Fruit fly (Drosophila melanogaster): ENCODE results near the gene Obp22a.

DNA sequence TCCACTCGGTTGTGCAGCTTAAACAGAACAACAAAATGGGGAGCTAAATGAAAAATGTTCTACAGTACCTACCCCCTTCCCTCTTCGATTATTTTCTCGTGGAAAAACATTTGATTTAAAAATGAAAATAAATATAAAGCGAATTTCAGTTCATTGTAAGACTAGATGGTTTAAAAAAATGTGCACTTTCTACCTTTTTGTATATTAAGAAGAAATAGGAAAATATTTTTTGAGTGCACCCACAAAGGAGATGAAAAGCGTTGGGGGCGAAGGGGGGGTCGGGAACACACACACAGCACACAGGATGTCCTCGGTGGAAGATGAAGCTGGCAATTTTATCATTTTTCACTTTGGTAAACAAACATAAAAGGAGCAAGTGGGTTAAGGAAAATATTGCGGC, 30.9 kb upstream of the Obp22a start:
- no peak for TF ChIP-seq CTCF (optimal IDR thresholded peaks at IDR 0.05)
- TF ChIP-seq CG8478 (optimal IDR thresholded peaks at IDR 0.05), result no peak
